Fruit fly (Drosophila melanogaster) whole organism, prepupa: ENCODE results near the gene Cmtr1.

ENCODE experiments used
- Blimp-1 ChIP-seq: fragments of 200-800 bp; sonication (Bioruptor generic); optimal IDR thresholded peaks from 3 replicates; lab custom pipeline; 2017; ENCODE audit warnings: missing biosample characterization, missing genetic modification characterization, mild to moderate bottlenecking, moderate library complexity, missing genetic modification reagents
- CG10631 ChIP-seq: fragments of 200-800 bp; sonication (Bioruptor generic); optimal IDR thresholded peaks from 2 replicates; lab custom pipeline; 2016; ENCODE audit warnings: missing biosample characterization, missing genetic modification characterization
- CG11294 ChIP-seq: fragments of 200-800 bp; sonication (Bioruptor generic); IDR thresholded peaks from 2 replicates; pipeline ENCODE4 v1.3.6; 2022; ENCODE audit warnings: missing biosample characterization, missing genetic modification characterization
- CG15336 ChIP-seq: fragments of 200-800 bp; sonication (Bioruptor generic); IDR thresholded peaks from 2 replicates; pipeline ENCODE4 v1.3.6; 2022; ENCODE audit warnings: missing biosample characterization, missing genetic modification characterization
- CG16779 ChIP-seq: fragments of 200-800 bp; sonication (Bioruptor generic); optimal IDR thresholded peaks from 3 replicates; lab custom pipeline; 2017; ENCODE audit warnings: missing biosample characterization, mild to moderate bottlenecking, missing genetic modification characterization
- CG3032 ChIP-seq: fragments of 200-800 bp; optimal IDR thresholded peaks from 2 replicates; lab custom pipeline; 2019; ENCODE audit warnings: missing biosample characterization, mild to moderate bottlenecking, missing genetic modification characterization, moderate library complexity
- CG31627 ChIP-seq: fragments of 200-800 bp; sonication (Bioruptor generic); optimal IDR thresholded peaks from 3 replicates; lab custom pipeline; 2016; ENCODE audit warnings: missing biosample characterization, missing genetic modification characterization
- CG34406 ChIP-seq: fragments of 200-800 bp; sonication (Bioruptor generic); optimal IDR thresholded peaks from 3 replicates; lab custom pipeline; 2016; ENCODE audit warnings: missing biosample characterization, missing genetic modification characterization
- CG4318 ChIP-seq: fragments of 200-800 bp; sonication (Bioruptor generic); optimal IDR thresholded peaks from 3 replicates; lab custom pipeline; 2017; ENCODE audit warnings: missing biosample characterization, mild to moderate bottlenecking, missing genetic modification characterization
- CG6792 ChIP-seq: fragments of 200-800 bp; sonication (Bioruptor generic); optimal IDR thresholded peaks from 3 replicates; lab custom pipeline; 2016; ENCODE audit warnings: missing biosample characterization, missing genetic modification characterization
- CG8119 ChIP-seq: fragments of 200-800 bp; sonication (Bioruptor generic); IDR thresholded peaks from 3 replicates; pipeline ENCODE4 v1.3.6; 2022; ENCODE audit warnings: missing biosample characterization, missing genetic modification characterization
- Eip75B ChIP-seq: fragments of 200-800 bp; sonication (Bioruptor generic); optimal IDR thresholded peaks from 3 replicates; lab custom pipeline; 2016; ENCODE audit warnings: missing biosample characterization, missing genetic modification characterization
- Hr39 ChIP-seq: fragments of 200-800 bp; sonication (Bioruptor generic); optimal IDR thresholded peaks from 2 replicates; lab custom pipeline; 2016; ENCODE audit warnings: missing biosample characterization, missing genetic modification characterization
- Hr4 ChIP-seq: fragments of 200-800 bp; sonication (Bioruptor generic); optimal IDR thresholded peaks from 3 replicates; lab custom pipeline; 2016; ENCODE audit warnings: missing biosample characterization, missing genetic modification characterization
- Lpt ChIP-seq: fragments of 200-800 bp; sonication (Bioruptor generic); optimal IDR thresholded peaks from 3 replicates; lab custom pipeline; 2016; ENCODE audit warnings: missing biosample characterization, missing genetic modification characterization
- OdsH ChIP-seq: fragments of 200-800 bp; sonication (Bioruptor generic); optimal IDR thresholded peaks from 3 replicates; lab custom pipeline; 2016; ENCODE audit warnings: missing biosample characterization, missing genetic modification characterization
- Sox14 ChIP-seq: fragments of 200-800 bp; sonication (Bioruptor generic); optimal IDR thresholded peaks from 3 replicates; lab custom pipeline; 2016; ENCODE audit warnings: missing biosample characterization, missing genetic modification characterization
- Sox15 ChIP-seq: fragments of 200-800 bp; sonication (Bioruptor generic); optimal IDR thresholded peaks from 3 replicates; lab custom pipeline; 2016; ENCODE audit warnings: missing biosample characterization, missing genetic modification characterization
- cyc ChIP-seq: fragments of 200-800 bp; sonication (Bioruptor generic); optimal IDR thresholded peaks from 3 replicates; lab custom pipeline; 2016; ENCODE audit warnings: missing biosample characterization, missing genetic modification characterization
- dac ChIP-seq: fragments of 200-800 bp; sonication (Bioruptor generic); optimal IDR thresholded peaks from 2 replicates; lab custom pipeline; 2017; ENCODE audit warnings: missing biosample characterization, mild to moderate bottlenecking, missing genetic modification characterization
- fd59A ChIP-seq: fragments of 200-800 bp; sonication (Bioruptor generic); optimal IDR thresholded peaks from 2 replicates; lab custom pipeline; 2017; ENCODE audit warnings: missing biosample characterization, mild to moderate bottlenecking, missing genetic modification characterization, missing genetic modification reagents
- fkh ChIP-seq: fragments of 200-800 bp; sonication (Bioruptor generic); optimal IDR thresholded peaks from 3 replicates; lab custom pipeline; 2017; ENCODE audit warnings: missing biosample characterization, mild to moderate bottlenecking, missing genetic modification characterization, moderate library complexity
- lz ChIP-seq: fragments of 200-800 bp; sonication (Bioruptor generic); optimal IDR thresholded peaks from 3 replicates; lab custom pipeline; 2016; ENCODE audit warnings: missing biosample characterization, missing genetic modification characterization

The Cmtr1 gene

dm6 chrX:4075430-4075829, 25.4 kb downstream of the Cmtr1 start, which contains the start of gene CG43689:
Gene CG43689 (plus strand): TSS chrX:4075743.
- no peak for TF ChIP-seq CG10631 (GFP tag; lab: Kevin White, UChicago)
- TF ChIP-seq dac = no peak
- TF ChIP-seq OdsH = no peak
- no peak for TF ChIP-seq Hr4 (GFP tag; lab: Kevin White, UChicago)
- no peak for TF ChIP-seq CG15336 (GFP tag; lab: Robert Waterston, UW)
- no peak for TF ChIP-seq CG16779 (tag; lab: Kevin White, UChicago)
- no peak for TF ChIP-seq lz (GFP tag; lab: Kevin White, UChicago)
- no peak for TF ChIP-seq CG11294 (GFP tag; lab: Robert Waterston, UW)
- no peak for TF ChIP-seq Sox15 (GFP tag; lab: Kevin White, UChicago)
- no peak for TF ChIP-seq cyc (GFP tag; lab: Kevin White, UChicago)
- no peak for TF ChIP-seq Hr39 (GFP tag; lab: Kevin White, UChicago)
- no peak for TF ChIP-seq fd59A (GFP tag; lab: Kevin White, UChicago)
- no peak for TF ChIP-seq Eip75B (GFP tag; lab: Kevin White, UChicago)
- no peak for TF ChIP-seq Sox14 (GFP tag; lab: Kevin White, UChicago)
- TF ChIP-seq CG8119 (GFP tag; lab: Robert Waterston, UW) = no peak

DNA sequence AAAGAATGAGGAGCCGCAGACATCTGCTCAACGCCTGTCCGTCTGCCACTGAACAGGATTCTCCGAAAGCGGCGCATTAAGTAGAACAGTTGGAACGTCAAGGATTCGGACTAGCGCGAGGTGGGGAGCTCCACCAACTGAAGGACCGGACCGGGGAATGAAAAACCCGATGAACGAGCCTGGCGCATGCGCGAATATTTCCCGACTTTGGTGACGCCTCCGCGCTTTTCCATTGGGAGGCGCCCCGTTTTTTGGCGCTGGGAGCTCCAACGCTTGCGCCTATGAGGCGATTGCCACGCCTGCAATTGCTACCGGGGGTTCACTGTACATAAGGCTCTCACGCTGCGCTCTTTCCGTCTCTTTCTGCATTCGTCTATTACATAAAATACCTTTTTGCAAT, 39.3 kb downstream of the Cmtr1 start:
- no peak for TF ChIP-seq fkh (GFP tag; lab: Kevin White, UChicago)
- no peak for TF ChIP-seq CG31627 (GFP tag; lab: Kevin White, UChicago)
- TF ChIP-seq CG6792 (GFP tag; lab: Kevin White, UChicago) = no peak
- no peak for TF ChIP-seq Blimp-1
- TF ChIP-seq CG4318 (GFP tag; lab: Kevin White, UChicago) = no peak
- no peak for TF ChIP-seq CG34406 (GFP tag; lab: Kevin White, UChicago)
- no peak for TF ChIP-seq CG3032 (tag; lab: Kevin White, UChicago)
- TF ChIP-seq Lpt = no peak
- TF ChIP-seq Hr39 (GFP tag; lab: Kevin White, UChicago) = no peak
